Fruit fly (Drosophila melanogaster) whole organism, embryonic: ENCODE results near the gene SerRS.

Experiments used
- ATbp ChIP-seq: fragments of 200-800 bp; sonication (Bioruptor generic); optimal IDR thresholded peaks from 2 replicates; lab custom pipeline; 2017; ENCODE audit warnings: missing biosample characterization, mild to moderate bottlenecking, missing genetic modification characterization, missing genetic modification reagents
- CG11093 ChIP-seq: fragments of 200-800 bp; sonication (Bioruptor generic); IDR thresholded peaks from 3 replicates; pipeline ENCODE4 v1.3.6; 2022; ENCODE audit warnings: missing biosample characterization, missing genetic modification characterization
- CG12299 ChIP-seq: fragments of 200-800 bp; sonication (Bioruptor generic); optimal IDR thresholded peaks from 2 replicates; lab custom pipeline; 2018; ENCODE audit warnings: missing biosample characterization, mild to moderate bottlenecking, missing genetic modification characterization
- CG13287 ChIP-seq: fragments of 200-800 bp; sonication (Bioruptor generic); IDR thresholded peaks from 2 replicates; pipeline ENCODE4 v1.3.6; 2022; ENCODE audit warnings: missing biosample characterization, missing genetic modification characterization; ENCODE audit not compliant: partially characterized antibody
- CG14860 ChIP-seq: fragments of 200-800 bp; sonication (Bioruptor generic); IDR thresholded peaks from 3 replicates; pipeline ENCODE4 v1.3.6; 2022; ENCODE audit warnings: missing biosample characterization, missing genetic modification characterization; ENCODE audit not compliant: partially characterized antibody
- CG14965 ChIP-seq: fragments of 200-800 bp; sonication (Bioruptor generic); optimal IDR thresholded peaks from 2 replicates; lab custom pipeline; 2016; ENCODE audit warnings: missing biosample characterization, missing genetic modification characterization, borderline replicate concordance
- CG1529 ChIP-seq: fragments of 200-800 bp; sonication (Bioruptor generic); optimal IDR thresholded peaks from 3 replicates; lab custom pipeline; 2018; ENCODE audit warnings: missing biosample characterization, missing genetic modification characterization
- CG17359 ChIP-seq: fragments of 200-800 bp; sonication (Bioruptor generic); optimal IDR thresholded peaks from 3 replicates; lab custom pipeline; 2018; ENCODE audit warnings: missing biosample characterization, mild to moderate bottlenecking, missing genetic modification characterization, moderate library complexity
- CG17361 ChIP-seq: fragments of 200-800 bp; sonication (Bioruptor generic); IDR thresholded peaks from 3 replicates; pipeline ENCODE4 v1.3.6; 2022; ENCODE audit warnings: missing biosample characterization, missing genetic modification characterization
- CG31365 ChIP-seq: fragments of 200-800 bp; sonication (Bioruptor generic); optimal IDR thresholded peaks from 2 replicates; lab custom pipeline; 2018; ENCODE audit warnings: missing biosample characterization, mild to moderate bottlenecking, missing genetic modification characterization
- CG32767 ChIP-seq: fragments of 200-800 bp; sonication (Bioruptor generic); IDR thresholded peaks from 2 replicates; pipeline ENCODE4 v1.3.6; 2022; ENCODE audit warnings: missing biosample characterization, missing genetic modification characterization
- CG32772 ChIP-seq: fragments of 200-800 bp; sonication (Bioruptor generic); IDR thresholded peaks from 2 replicates; pipeline ENCODE4 v1.3.6; 2022; ENCODE audit warnings: missing biosample characterization, missing genetic modification characterization
- CG42726 ChIP-seq: fragments of 200-800 bp; sonication (Bioruptor generic); IDR thresholded peaks from 2 replicates; pipeline ENCODE4 v1.3.6; 2022; ENCODE audit warnings: missing biosample characterization, missing genetic modification characterization; ENCODE audit not compliant: partially characterized antibody
- CG5953 ChIP-seq: fragments of 200-800 bp; sonication (Bioruptor generic); IDR thresholded peaks from 2 replicates; pipeline ENCODE4 v1.3.6; 2022; ENCODE audit warnings: missing biosample characterization, missing genetic modification characterization
- CG6254 ChIP-seq: fragments of 200-800 bp; sonication (Bioruptor generic); optimal IDR thresholded peaks from 3 replicates; lab custom pipeline; 2017; ENCODE audit warnings: mild to moderate bottlenecking, missing biosample characterization, missing genetic modification reagents, missing genetic modification characterization
- CG6854 ChIP-seq: fragments of 200-800 bp; sonication (Bioruptor generic); optimal IDR thresholded peaks from 3 replicates; lab custom pipeline; 2017; ENCODE audit warnings: missing biosample characterization, mild to moderate bottlenecking, missing genetic modification characterization
- CG7839 ChIP-seq: fragments of 200-800 bp; sonication (Bioruptor generic); optimal IDR thresholded peaks from 3 replicates; lab custom pipeline; 2018; ENCODE audit warnings: missing biosample characterization, mild to moderate bottlenecking, missing genetic modification characterization, moderate library complexity
- CG8359 ChIP-seq: fragments of 200-800 bp; sonication (Bioruptor generic); optimal IDR thresholded peaks from 2 replicates; lab custom pipeline; 2017; ENCODE audit warnings: missing biosample characterization, mild to moderate bottlenecking, missing genetic modification characterization, borderline replicate concordance
- CG9437 ChIP-seq: fragments of 200-800 bp; sonication (Bioruptor generic); optimal IDR thresholded peaks from 2 replicates; lab custom pipeline; 2018; ENCODE audit warnings: missing biosample characterization, mild to moderate bottlenecking, missing genetic modification characterization
- CG9817 ChIP-seq: fragments of 200-800 bp; sonication (Bioruptor generic); optimal IDR thresholded peaks from 2 replicates; lab custom pipeline; 2018; ENCODE audit warnings: missing biosample characterization, mild to moderate bottlenecking, missing genetic modification characterization, moderate library complexity
- CG9876 ChIP-seq: fragments of 200-800 bp; sonication (Bioruptor generic); optimal IDR thresholded peaks from 2 replicates; lab custom pipeline; 2016; ENCODE audit warnings: missing biosample characterization, missing genetic modification characterization
- D19A ChIP-seq: fragments of 200-800 bp; optimal IDR thresholded peaks from 3 replicates; lab custom pipeline; 2019; ENCODE audit warnings: missing biosample characterization, mild to moderate bottlenecking, missing genetic modification characterization, moderate library complexity
- D19B ChIP-seq: fragments of 200-800 bp; sonication (Bioruptor generic); optimal IDR thresholded peaks from 2 replicates; lab custom pipeline; 2017; ENCODE audit warnings: missing biosample characterization, mild to moderate bottlenecking, missing genetic modification characterization
- Dll ChIP-seq: fragments of 200-800 bp; sonication (Bioruptor generic); IDR thresholded peaks from 4 replicates; pipeline ENCODE4 v1.3.6; 2022; ENCODE audit warnings: missing biosample characterization, missing genetic modification characterization; ENCODE audit not compliant: partially characterized antibody
- GATAe ChIP-seq: fragments of 200-800 bp; sonication (Bioruptor generic); conservative IDR thresholded peaks from 2 replicates; pipeline ENCODE4 v1.3.6; 2022; ENCODE audit warnings: missing biosample characterization, missing genetic modification characterization
- HHEX ChIP-seq: fragments of 200-800 bp; sonication (Bioruptor generic); optimal IDR thresholded peaks from 3 replicates; lab custom pipeline; 2017; ENCODE audit warnings: missing biosample characterization, mild to moderate bottlenecking, missing genetic modification characterization, missing genetic modification reagents
- Hand ChIP-seq: fragments of 200-800 bp; sonication (Bioruptor generic); optimal IDR thresholded peaks from 2 replicates; lab custom pipeline; 2017; ENCODE audit warnings: mild to moderate bottlenecking, missing biosample characterization, missing genetic modification reagents, missing genetic modification characterization
- Lpt ChIP-seq: fragments of >200 bp; optimal IDR thresholded peaks from 2 replicates; lab custom pipeline; 2018; ENCODE audit warnings: missing biosample characterization, missing genetic modification characterization
- PHDP ChIP-seq: fragments of 200-800 bp; sonication (Bioruptor generic); optimal IDR thresholded peaks from 3 replicates; lab custom pipeline; 2018; ENCODE audit warnings: missing biosample characterization, mild to moderate bottlenecking, missing genetic modification characterization, moderate library complexity
- Sry-δ ChIP-seq: fragments of 200-800 bp; sonication (Bioruptor generic); optimal IDR thresholded peaks from 2 replicates; lab custom pipeline; 2016; ENCODE audit warnings: missing biosample characterization, missing genetic modification characterization
- TFAM ChIP-seq: fragments of 200-800 bp; sonication (Bioruptor generic); optimal IDR thresholded peaks from 2 replicates; lab custom pipeline; 2017; ENCODE audit warnings: missing biosample characterization, missing genetic modification characterization, inconsistent platforms
- Vsx1 ChIP-seq: fragments of 200-800 bp; sonication (Bioruptor generic); optimal IDR thresholded peaks from 2 replicates; lab custom pipeline; 2017; ENCODE audit warnings: missing biosample characterization, mild to moderate bottlenecking, missing genetic modification characterization, missing genetic modification reagents
- bsh ChIP-seq, 2 experiments: fragments of 200-800 bp; sonication (Bioruptor generic); optimal IDR thresholded peaks; 2 replicates each; lab custom pipeline; 2017 to 2018; ENCODE audit warnings: mild to moderate bottlenecking in 2 of 2, missing biosample characterization in 2 of 2, missing genetic modification characterization in 2 of 2, moderate library complexity in 1 of 2
- cg ChIP-seq: fragments of 200-800 bp; sonication (Bioruptor generic); optimal IDR thresholded peaks from 3 replicates; lab custom pipeline; 2019; ENCODE audit warnings: missing biosample characterization, mild to moderate bottlenecking, missing genetic modification characterization, moderate library complexity
- chn ChIP-seq: fragments of 200-800 bp; sonication (Bioruptor generic); optimal IDR thresholded peaks from 2 replicates; lab custom pipeline; 2016; ENCODE audit warnings: missing biosample characterization, missing genetic modification characterization
- dmrt11E ChIP-seq: fragments of 200-800 bp; sonication (Bioruptor generic); optimal IDR thresholded peaks from 3 replicates; lab custom pipeline; 2018; ENCODE audit warnings: missing biosample characterization, mild to moderate bottlenecking, missing genetic modification characterization, moderate library complexity
- fd3F ChIP-seq: fragments of 200-800 bp; sonication (Bioruptor generic); optimal IDR thresholded peaks from 2 replicates; lab custom pipeline; 2018; ENCODE audit warnings: missing biosample characterization, mild to moderate bottlenecking, missing genetic modification characterization, moderate library complexity
- ind ChIP-seq: fragments of 200-800 bp; sonication (Bioruptor generic); optimal IDR thresholded peaks from 3 replicates; lab custom pipeline; 2016; ENCODE audit warnings: missing biosample characterization, missing genetic modification characterization
- klu ChIP-seq: fragments of 200-800 bp; sonication (Bioruptor generic); IDR thresholded peaks from 2 replicates; pipeline ENCODE4 v1.3.6; 2022; ENCODE audit warnings: missing biosample characterization, missing genetic modification characterization
- lab ChIP-seq: fragments of 200-800 bp; sonication (Bioruptor generic); optimal IDR thresholded peaks from 3 replicates; lab custom pipeline; 2017; ENCODE audit warnings: missing biosample characterization, missing genetic modification characterization, mild to moderate bottlenecking, moderate library complexity, missing genetic modification reagents
- lmd ChIP-seq: fragments of 200-800 bp; sonication (Bioruptor generic); IDR thresholded peaks from 2 replicates; pipeline ENCODE4 v1.3.6; 2022; ENCODE audit warnings: missing biosample characterization, missing genetic modification characterization
- sc ChIP-seq, 3 experiments: fragments of >200 bp in 2 of 3; fragments of 200-800 bp in 1 of 3; sonication (Bioruptor generic) in 1 of 3; optimal IDR thresholded peaks; 2 replicates in 2 of 3; 3 replicates in 1 of 3; lab custom pipeline; 2017; ENCODE audit warnings: mild to moderate bottlenecking in 1 of 3, missing biosample characterization in 1 of 3, missing genetic modification characterization in 1 of 3, missing genetic modification reagents in 1 of 3
- sim ChIP-seq: fragments of 200-800 bp; sonication (Bioruptor generic); IDR thresholded peaks from 2 replicates; pipeline ENCODE4 v1.3.6; 2022; ENCODE audit warnings: missing biosample characterization, missing genetic modification characterization
- slbo ChIP-seq: fragments of 200-800 bp; sonication (Bioruptor generic); IDR thresholded peaks from 2 replicates; pipeline ENCODE4 v1.3.6; 2022; ENCODE audit warnings: missing biosample characterization, missing genetic modification characterization
- sob ChIP-seq: fragments of 200-800 bp; sonication (Bioruptor generic); IDR thresholded peaks from 2 replicates; pipeline ENCODE4 v1.3.6; 2022; ENCODE audit warnings: missing biosample characterization, missing genetic modification characterization
- twi ChIP-seq: fragments of 200-800 bp; optimal IDR thresholded peaks from 2 replicates; lab custom pipeline; 2019; ENCODE audit warnings: missing biosample characterization, mild to moderate bottlenecking, missing genetic modification characterization, moderate library complexity
- vnd ChIP-seq: fragments of 200-800 bp; sonication (Bioruptor generic); IDR thresholded peaks from 3 replicates; pipeline ENCODE4 v1.3.6; 2022; ENCODE audit warnings: missing biosample characterization, missing genetic modification characterization; ENCODE audit not compliant: partially characterized antibody
- zen2 ChIP-seq: fragments of 200-800 bp; sonication (Bioruptor generic); IDR thresholded peaks from 3 replicates; pipeline ENCODE4 v1.3.6; 2022; ENCODE audit warnings: missing biosample characterization, missing genetic modification characterization; ENCODE audit not compliant: partially characterized antibody

Gene SerRS

DNA sequence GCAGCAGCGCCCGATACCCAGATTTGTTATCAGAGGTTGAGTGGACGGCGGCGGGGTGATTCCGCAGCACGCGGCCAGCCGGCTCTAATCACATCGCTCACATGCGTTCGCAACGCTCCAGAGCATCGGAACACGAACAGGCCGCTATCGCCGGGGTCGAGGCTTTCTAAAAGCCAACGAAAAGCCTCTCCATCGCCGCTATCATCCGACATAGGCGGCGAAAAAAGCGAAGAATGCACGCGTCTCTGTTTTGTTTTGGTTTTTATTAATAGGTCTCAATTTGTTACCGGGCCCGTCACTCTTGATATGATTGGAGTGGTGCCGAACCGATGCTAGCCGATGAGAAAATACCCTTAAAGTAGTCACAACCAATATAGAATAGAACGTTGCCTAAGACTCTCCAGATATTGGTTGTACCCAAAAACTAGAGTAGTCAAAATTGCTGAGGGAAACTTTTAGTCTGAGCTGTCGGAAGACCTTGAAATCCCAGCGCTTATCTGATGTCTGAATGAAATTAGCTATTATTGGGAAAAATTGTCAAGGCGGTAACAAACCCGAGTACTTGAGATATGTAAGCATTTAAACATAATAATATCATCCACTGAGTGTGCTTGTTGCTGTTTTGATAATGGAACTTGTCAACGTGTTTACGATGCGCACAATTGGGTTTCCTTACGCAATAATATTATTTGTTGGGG, 4.9 kb upstream of the SerRS start, which contains the start of gene CG17261 (continued):
- TF ChIP-seq D19B (GFP tag; lab: Kevin White, UChicago) (peak; percentile 10), Dll (GFP tag; lab: Robert Waterston, UW) (no peak), CG1529 (GFP tag; lab: Kevin White, UChicago) (no peak), Lpt (no peak), twi (no peak), CG14965 (GFP tag; lab: Kevin White, UChicago) (no peak), chn (GFP tag; lab: Kevin White, UChicago) (no peak), dmrt11E (tag; lab: Kevin White, UChicago) (no peak), ind (GFP tag; lab: Kevin White, UChicago) (peak; percentile 42), CG13287 (no peak), sim (GFP tag; lab: Robert Waterston, UW) (no peak), CG6854 (GFP tag; lab: Kevin White, UChicago) (no peak), lab (GFP tag; lab: Kevin White, UChicago) (peak; percentile 80), CG8359 (GFP tag; lab: Kevin White, UChicago) (no peak), CG11093 (no peak), CG9437 (GFP tag; lab: Kevin White, UChicago) (no peak), vnd (0 out of 3 replicates have a peak, but pooled peaks have one; percentile 47), ATbp (GFP tag; lab: Kevin White, UChicago) (no peak), CG9876 (GFP tag; lab: Kevin White, UChicago) (no peak), Vsx1 (peak; percentile 73), CG31365 (tag; lab: Kevin White, UChicago) (no peak), lmd (GFP tag; lab: Robert Waterston, UW) (peak; percentile 24; the same call in 1 of the 2 replicates), CG32772 (GFP tag; lab: Robert Waterston, UW) (no peak), CG5953 (GFP tag; lab: Robert Waterston, UW) (no peak), CG12299 (tag; lab: Kevin White, UChicago) (no peak), CG42726 (GFP tag; lab: Robert Waterston, UW) (no peak), Hand (GFP tag; lab: Kevin White, UChicago) (peak; percentile 49), CG32767 (no peak), CG9817 (tag; lab: Kevin White, UChicago) (peak; percentile 33), zen2 (GFP tag; lab: Robert Waterston, UW) (no peak), TFAM (GFP tag; lab: Kevin White, UChicago) (no peak), D19A (peak; percentile 96), klu (GFP tag; lab: Robert Waterston, UW) (no peak), slbo (GFP tag; lab: Robert Waterston, UW) (peak; percentile 70), fd3F (GFP tag; lab: Kevin White, UChicago) (no peak), sc (optimal IDR thresholded peaks at IDR 0.05; lab: Kevin White, UChicago) (no peak), sc (GFP tag; optimal IDR thresholded peaks at IDR 0.05; lab: Kevin White, UChicago) (no peak), cg (GFP tag; lab: Kevin White, UChicago) (no peak), Sry-δ (GFP tag; lab: Kevin White, UChicago) (no peak), sob (GFP tag; lab: Robert Waterston, UW) (peak; percentile 47; the same call in 1 of the 2 replicates), CG7839 (peak; percentile 39), GATAe (no peak), CG6254 (no peak), CG14860 (no peak), PHDP (tag; lab: Kevin White, UChicago) (peak; percentile 31), HHEX (peak; percentile 15), CG17359 (tag; lab: Kevin White, UChicago) (peak; percentile 30), bsh (GFP tag; optimal IDR thresholded peaks at IDR 0.05; lab: Kevin White, UChicago) (no peak), CG17361 (GFP tag; lab: Robert Waterston, UW) (0 out of 3 replicates have a peak, but pooled peaks have one; percentile 8)
